Fruit fly (Drosophila melanogaster) whole organism, embryonic: ENCODE results near the gene Ctr1A.

Source experiments
- BEAF-32 ChIP-seq: fragments of 200-800 bp; sonication (Bioruptor generic); optimal IDR thresholded peaks from 3 replicates; lab custom pipeline; 2017; ENCODE audit warnings: missing biosample characterization, missing genetic modification characterization, mild to moderate bottlenecking, moderate library complexity, missing genetic modification reagents
- Bdp1 ChIP-seq: fragments of 200-800 bp; sonication (Bioruptor generic); optimal IDR thresholded peaks from 3 replicates; lab custom pipeline; 2016; ENCODE audit warnings: missing biosample characterization, missing genetic modification characterization
- CG10431 ChIP-seq: fragments of 200-800 bp; sonication (Bioruptor generic); optimal IDR thresholded peaks from 3 replicates; lab custom pipeline; 2018; ENCODE audit warnings: missing biosample characterization, mild to moderate bottlenecking, missing genetic modification characterization
- CG11093 ChIP-seq: fragments of 200-800 bp; sonication (Bioruptor generic); IDR thresholded peaks from 3 replicates; pipeline ENCODE4 v1.3.6; 2022; ENCODE audit warnings: missing biosample characterization, missing genetic modification characterization
- CG11560 ChIP-seq: fragments of 200-800 bp; sonication (Bioruptor generic); IDR thresholded peaks from 3 replicates; pipeline ENCODE4 v1.3.6; 2022; ENCODE audit warnings: missing biosample characterization, missing genetic modification characterization
- CG11723 ChIP-seq: fragments of 200-800 bp; sonication (Bioruptor generic); optimal IDR thresholded peaks from 2 replicates; lab custom pipeline; 2017; ENCODE audit warnings: missing biosample characterization, mild to moderate bottlenecking, missing genetic modification characterization
- CG1233 ChIP-seq: fragments of 200-800 bp; sonication (Bioruptor generic); optimal IDR thresholded peaks from 4 replicates; lab custom pipeline; 2018; ENCODE audit warnings: missing biosample characterization, mild to moderate bottlenecking, missing genetic modification characterization
- CG13296 ChIP-seq: fragments of 200-800 bp; sonication (Bioruptor generic); optimal IDR thresholded peaks from 3 replicates; lab custom pipeline; 2018; ENCODE audit warnings: missing biosample characterization, mild to moderate bottlenecking, missing genetic modification characterization
- CG14441 ChIP-seq: fragments of 200-800 bp; sonication (Bioruptor generic); IDR thresholded peaks from 2 replicates; pipeline ENCODE4 v1.3.6; 2022; ENCODE audit warnings: missing biosample characterization, missing genetic modification characterization
- CG14965 ChIP-seq: fragments of 200-800 bp; sonication (Bioruptor generic); optimal IDR thresholded peaks from 2 replicates; lab custom pipeline; 2016; ENCODE audit warnings: missing biosample characterization, missing genetic modification characterization, borderline replicate concordance
- CG15269 ChIP-seq: fragments of 200-800 bp; sonication (Bioruptor generic); optimal IDR thresholded peaks from 2 replicates; lab custom pipeline; 2018; ENCODE audit warnings: missing biosample characterization, mild to moderate bottlenecking, missing genetic modification characterization, moderate library complexity
- CG31388 ChIP-seq: fragments of 200-800 bp; sonication (Bioruptor generic); optimal IDR thresholded peaks from 2 replicates; lab custom pipeline; 2016; ENCODE audit warnings: missing biosample characterization, missing genetic modification characterization
- CG32772 ChIP-seq: fragments of 200-800 bp; sonication (Bioruptor generic); IDR thresholded peaks from 2 replicates; pipeline ENCODE4 v1.3.6; 2022; ENCODE audit warnings: missing biosample characterization, missing genetic modification characterization
- CG33557 ChIP-seq: fragments of 200-800 bp; sonication (Bioruptor generic); optimal IDR thresholded peaks from 2 replicates; lab custom pipeline; 2019; ENCODE audit warnings: missing biosample characterization, mild to moderate bottlenecking, missing genetic modification characterization, moderate library complexity
- CG43689 ChIP-seq: fragments of 200-800 bp; sonication (Bioruptor generic); IDR thresholded peaks from 2 replicates; pipeline ENCODE4 v1.3.6; 2022; ENCODE audit warnings: missing biosample characterization, missing genetic modification characterization
- CG4424 ChIP-seq: fragments of 200-800 bp; sonication (Bioruptor generic); optimal IDR thresholded peaks from 3 replicates; lab custom pipeline; 2016; ENCODE audit warnings: missing biosample characterization, missing genetic modification characterization
- CG5953 ChIP-seq: fragments of 200-800 bp; sonication (Bioruptor generic); IDR thresholded peaks from 2 replicates; pipeline ENCODE4 v1.3.6; 2022; ENCODE audit warnings: missing biosample characterization, missing genetic modification characterization
- CG6854 ChIP-seq: fragments of 200-800 bp; sonication (Bioruptor generic); optimal IDR thresholded peaks from 3 replicates; lab custom pipeline; 2017; ENCODE audit warnings: missing biosample characterization, mild to moderate bottlenecking, missing genetic modification characterization
- CG8388 ChIP-seq: fragments of 200-800 bp; sonication (Bioruptor generic); optimal IDR thresholded peaks from 2 replicates; lab custom pipeline; 2019; ENCODE audit warnings: missing biosample characterization, mild to moderate bottlenecking, missing genetic modification characterization, moderate library complexity
- CG8478 ChIP-seq: fragments of >200 bp; optimal IDR thresholded peaks from 2 replicates; lab custom pipeline; 2018
- CG8765 ChIP-seq: fragments of 200-800 bp; sonication (Bioruptor generic); IDR thresholded peaks from 2 replicates; pipeline ENCODE4 v1.3.6; 2022; ENCODE audit warnings: missing biosample characterization, missing genetic modification characterization
- CG8944 ChIP-seq: fragments of 200-800 bp; sonication (Bioruptor generic); optimal IDR thresholded peaks from 3 replicates; lab custom pipeline; 2016; ENCODE audit warnings: missing biosample characterization, missing genetic modification characterization
- CG9817 ChIP-seq: fragments of 200-800 bp; sonication (Bioruptor generic); optimal IDR thresholded peaks from 2 replicates; lab custom pipeline; 2018; ENCODE audit warnings: missing biosample characterization, mild to moderate bottlenecking, missing genetic modification characterization, moderate library complexity
- CTCF ChIP-seq: fragments of 200-800 bp; sonication (Bioruptor generic); optimal IDR thresholded peaks from 2 replicates; lab custom pipeline; 2017; ENCODE audit warnings: missing biosample characterization, mild to moderate bottlenecking, missing genetic modification characterization, moderate library complexity
- Dad ChIP-seq: fragments of 200-800 bp; sonication (Bioruptor generic); optimal IDR thresholded peaks from 3 replicates; lab custom pipeline; 2016; ENCODE audit warnings: missing biosample characterization, missing genetic modification characterization
- Dip3 ChIP-seq: fragments of 200-800 bp; sonication (Bioruptor generic); optimal IDR thresholded peaks from 3 replicates; lab custom pipeline; 2016; ENCODE audit warnings: missing biosample characterization, missing genetic modification characterization
- Doc3 ChIP-seq: fragments of 200-800 bp; sonication (Bioruptor generic); IDR thresholded peaks from 3 replicates; pipeline ENCODE4 v1.3.6; 2022; ENCODE audit warnings: missing biosample characterization, missing genetic modification characterization; ENCODE audit not compliant: partially characterized antibody
- HHEX ChIP-seq: fragments of 200-800 bp; sonication (Bioruptor generic); optimal IDR thresholded peaks from 3 replicates; lab custom pipeline; 2017; ENCODE audit warnings: missing biosample characterization, mild to moderate bottlenecking, missing genetic modification characterization, missing genetic modification reagents
- MBD-R2 ChIP-seq: fragments of 200-800 bp; sonication (Bioruptor generic); IDR thresholded peaks from 2 replicates; pipeline ENCODE4 v1.3.6; 2022; ENCODE audit warnings: missing biosample characterization, missing genetic modification characterization
- MESR4 ChIP-seq: fragments of 200-800 bp; sonication (Bioruptor generic); optimal IDR thresholded peaks from 2 replicates; lab custom pipeline; 2018; ENCODE audit warnings: missing biosample characterization, mild to moderate bottlenecking, missing genetic modification characterization, moderate library complexity
- Max ChIP-seq: fragments of 200-800 bp; sonication (Bioruptor generic); optimal IDR thresholded peaks from 2 replicates; lab custom pipeline; 2016; ENCODE audit warnings: missing biosample characterization, mild to moderate bottlenecking, missing genetic modification characterization
- NFAT ChIP-seq: fragments of 200-800 bp; sonication (Bioruptor generic); IDR thresholded peaks from 2 replicates; pipeline ENCODE4 v1.3.6; 2022; ENCODE audit warnings: missing biosample characterization, missing genetic modification characterization
- Scr ChIP-seq: fragments of 200-800 bp; sonication (Bioruptor generic); IDR thresholded peaks from 2 replicates; pipeline ENCODE4 v1.3.6; 2022; ENCODE audit warnings: missing biosample characterization, missing genetic modification characterization; ENCODE audit not compliant: partially characterized antibody
- Ssrp ChIP-seq: fragments of 200-800 bp; sonication (Bioruptor generic); optimal IDR thresholded peaks from 2 replicates; lab custom pipeline; 2018; ENCODE audit warnings: missing biosample characterization, mild to moderate bottlenecking, missing genetic modification characterization, moderate library complexity
- Xrp1 ChIP-seq: fragments of 200-800 bp; sonication (Bioruptor generic); IDR thresholded peaks from 2 replicates; pipeline ENCODE4 v1.3.6; 2022; ENCODE audit warnings: missing biosample characterization, missing genetic modification characterization
- abd-A ChIP-seq: fragments of 200-800 bp; sonication (Bioruptor generic); optimal IDR thresholded peaks from 3 replicates; lab custom pipeline; 2019; ENCODE audit warnings: missing biosample characterization, mild to moderate bottlenecking, missing genetic modification characterization, moderate library complexity
- ac ChIP-seq: fragments of 200-800 bp; sonication (Bioruptor generic); optimal IDR thresholded peaks from 3 replicates; lab custom pipeline; 2017; ENCODE audit warnings: missing biosample characterization, mild to moderate bottlenecking, missing genetic modification characterization
- az2 ChIP-seq: fragments of 200-800 bp; sonication (Bioruptor generic); optimal IDR thresholded peaks from 3 replicates; lab custom pipeline; 2016; ENCODE audit warnings: missing biosample characterization, missing genetic modification characterization
- caup ChIP-seq: fragments of 200-800 bp; sonication (Bioruptor generic); optimal IDR thresholded peaks from 3 replicates; lab custom pipeline; 2017; ENCODE audit warnings: missing biosample characterization, mild to moderate bottlenecking, missing genetic modification characterization, moderate library complexity; ENCODE audit not compliant: severe bottlenecking
- cg ChIP-seq: fragments of 200-800 bp; sonication (Bioruptor generic); optimal IDR thresholded peaks from 3 replicates; lab custom pipeline; 2019; ENCODE audit warnings: missing biosample characterization, mild to moderate bottlenecking, missing genetic modification characterization, moderate library complexity
- chif ChIP-seq, 2 experiments: fragments of 200-800 bp; sonication (Bioruptor generic); optimal IDR thresholded peaks; 3 replicates each; lab custom pipeline; 2016; ENCODE audit warnings: missing biosample characterization in 2 of 2, missing genetic modification characterization in 2 of 2
- da ChIP-seq: fragments of 200-800 bp; sonication (Bioruptor generic); optimal IDR thresholded peaks from 2 replicates; lab custom pipeline; 2016; ENCODE audit warnings: missing biosample characterization, missing genetic modification characterization
- ftz-f1 ChIP-seq: fragments of 200-800 bp; sonication (Bioruptor generic); optimal IDR thresholded peaks from 2 replicates; lab custom pipeline; 2016; ENCODE audit warnings: missing biosample characterization, missing genetic modification characterization
- gem ChIP-seq: fragments of 200-800 bp; sonication (Bioruptor generic); optimal IDR thresholded peaks from 2 replicates; lab custom pipeline; 2019; ENCODE audit warnings: missing biosample characterization, mild to moderate bottlenecking, missing genetic modification characterization, moderate library complexity
- grn ChIP-seq: fragments of 200-800 bp; sonication (Bioruptor generic); optimal IDR thresholded peaks from 3 replicates; lab custom pipeline; 2017; ENCODE audit warnings: missing biosample characterization, missing genetic modification characterization
- hth ChIP-seq: fragments of >200 bp; optimal IDR thresholded peaks from 2 replicates; lab custom pipeline; 2017; ENCODE audit warnings: inconsistent platforms
- ind ChIP-seq: fragments of 200-800 bp; sonication (Bioruptor generic); optimal IDR thresholded peaks from 3 replicates; lab custom pipeline; 2016; ENCODE audit warnings: missing biosample characterization, missing genetic modification characterization
- mld ChIP-seq: fragments of 200-800 bp; sonication (Bioruptor generic); IDR thresholded peaks from 3 replicates; pipeline ENCODE4 v1.3.6; 2022; ENCODE audit warnings: missing biosample characterization, missing genetic modification characterization; ENCODE audit not compliant: partially characterized antibody
- org-1 ChIP-seq: fragments of 200-800 bp; sonication (Bioruptor generic); optimal IDR thresholded peaks from 2 replicates; lab custom pipeline; 2017; ENCODE audit warnings: missing biosample characterization, missing genetic modification characterization
- run ChIP-seq: fragments of 200-800 bp; sonication (Bioruptor generic); optimal IDR thresholded peaks from 3 replicates; lab custom pipeline; 2018; ENCODE audit warnings: missing biosample characterization, mild to moderate bottlenecking, missing genetic modification characterization
- trh ChIP-seq: fragments of 200-800 bp; sonication (Bioruptor generic); optimal IDR thresholded peaks from 2 replicates; lab custom pipeline; 2016; ENCODE audit warnings: missing biosample characterization, missing genetic modification characterization
- vnd ChIP-seq: fragments of 200-800 bp; sonication (Bioruptor generic); IDR thresholded peaks from 3 replicates; pipeline ENCODE4 v1.3.6; 2022; ENCODE audit warnings: missing biosample characterization, missing genetic modification characterization; ENCODE audit not compliant: partially characterized antibody
- zen ChIP-seq: fragments of 200-800 bp; sonication (Bioruptor generic); optimal IDR thresholded peaks from 3 replicates; lab custom pipeline; 2018; ENCODE audit warnings: missing biosample characterization, mild to moderate bottlenecking, missing genetic modification characterization, moderate library complexity

The Ctr1A gene

dm6 chrX:6661392-6661837, at the start of gene Ctr1A, which contains the start of gene CG3224 (continued):
- TF ChIP-seq CG15269 (tag; lab: Kevin White, UChicago) (no peak), CG14441 (GFP tag; lab: Robert Waterston, UW) (no peak), trh (no peak), CG4424 (no peak), Bdp1 (GFP tag; lab: Kevin White, UChicago) (no peak), MESR4 (GFP tag; lab: Kevin White, UChicago) (peak; percentile 28), CG9817 (tag; lab: Kevin White, UChicago) (no peak), Dip3 (GFP tag; lab: Kevin White, UChicago) (no peak), run (tag; lab: Kevin White, UChicago) (no peak), BEAF-32 (GFP tag; lab: Kevin White, UChicago) (peak; percentile 57), Ssrp (no peak), CG10431 (no peak), CG11723 (GFP tag; lab: Kevin White, UChicago) (no peak), NFAT (no peak), Scr (GFP tag; lab: Robert Waterston, UW) (peak; percentile 45), vnd (no peak), CG8944 (no peak), abd-A (peak; percentile 62), CTCF (GFP tag; lab: Kevin White, UChicago) (no peak), CG32772 (no peak), CG11560 (tag; lab: Robert Waterston, UW) (no peak), HHEX (GFP tag; lab: Kevin White, UChicago) (no peak), gem (tag; lab: Kevin White, UChicago) (peak; percentile 5), CG8765 (GFP tag; lab: Robert Waterston, UW) (no peak), ac (GFP tag; lab: Kevin White, UChicago) (no peak), CG31388 (GFP tag; lab: Kevin White, UChicago) (no peak), Max (GFP tag; lab: Kevin White, UChicago) (no peak), MBD-R2 (GFP tag; lab: Robert Waterston, UW) (peak; percentile 33; the same call in 1 of the 2 replicates), chif (GFP tag; optimal IDR thresholded peaks at IDR 0.05; lab: Kevin White, UChicago) (no peak), hth (no peak), cg (GFP tag; lab: Kevin White, UChicago) (no peak), Xrp1 (GFP tag; lab: Robert Waterston, UW) (no peak), CG5953 (no peak), CG13296 (GFP tag; lab: Kevin White, UChicago) (no peak), CG8478 (lab: Kevin White, UChicago) (no peak), grn (GFP tag; lab: Kevin White, UChicago) (no peak), ftz-f1 (no peak), zen (tag; lab: Kevin White, UChicago) (peak; percentile 22), CG33557 (GFP tag; lab: Kevin White, UChicago) (no peak), CG14965 (GFP tag; lab: Kevin White, UChicago) (no peak), CG6854 (GFP tag; lab: Kevin White, UChicago) (no peak), da (GFP tag; lab: Kevin White, UChicago) (no peak), az2 (no peak), CG1233 (GFP tag; lab: Kevin White, UChicago) (no peak), org-1 (no peak), CG11093 (GFP tag; lab: Robert Waterston, UW) (no peak), ind (GFP tag; lab: Kevin White, UChicago) (no peak), Doc3 (GFP tag; lab: Robert Waterston, UW) (no peak), Dad (no peak), CG43689 (no peak), mld (GFP tag; lab: Robert Waterston, UW) (no peak), CG8388 (GFP tag; lab: Kevin White, UChicago) (no peak), caup (GFP tag; lab: Kevin White, UChicago) (no peak)
